Worm (Caenorhabditis elegans) whole organism, young adult: ENCODE results near the gene npp-25.
A peak's percentile ranks its signal among the peaks of the same experiment; 100 is the strongest.

ENCODE experiments used
- B0019.2 ChIP-seq: fragments of 200-800 bp; sonication (Bioruptor generic); conservative IDR thresholded peaks from 2 replicates; pipeline ENCODE4 v1.3.6; 2022; ENCODE audit warnings: missing genetic modification reagents, missing genetic modification characterization, missing compliant biosample characterization
- B0035.1 ChIP-seq: sonication (generic microtip); optimal IDR thresholded peaks from 2 replicates; lab custom pipeline; 2016; ENCODE audit warnings: missing genetic modification characterization, mild to moderate bottlenecking, missing compliant biosample characterization, missing genotype, missing genetic modification reagents
- B0261.1 ChIP-seq: sonication (generic microtip); optimal IDR thresholded peaks from 2 replicates; lab custom pipeline; 2016; ENCODE audit warnings: mild to moderate bottlenecking, missing genetic modification characterization, moderate library complexity, missing compliant biosample characterization
- D2030.7 ChIP-seq: fragments of 200-800 bp; sonication (Bioruptor generic); IDR thresholded peaks from 2 replicates; pipeline ENCODE4 v1.3.6; 2022; ENCODE audit warnings: missing genetic modification reagents, missing genetic modification characterization, missing compliant biosample characterization
- F22D6.2 ChIP-seq: sonication (generic microtip); optimal IDR thresholded peaks from 2 replicates; lab custom pipeline; 2016; ENCODE audit warnings: mild to moderate bottlenecking, missing genetic modification characterization, missing compliant biosample characterization
- F52B5.7 ChIP-seq: sonication (generic microtip); optimal IDR thresholded peaks from 2 replicates; lab custom pipeline; 2016; ENCODE audit warnings: mild to moderate bottlenecking, missing genetic modification characterization, missing compliant biosample characterization
- F57A8.1 ChIP-seq: fragments of 200-800 bp; sonication (Bioruptor generic); optimal IDR thresholded peaks from 2 replicates; lab custom pipeline; 2018; ENCODE audit warnings: mild to moderate bottlenecking, missing genetic modification characterization, moderate library complexity, missing compliant biosample characterization
- F57C9.4 ChIP-seq: sonication (generic microtip); optimal IDR thresholded peaks from 2 replicates; lab custom pipeline; 2017; ENCODE audit warnings: mild to moderate bottlenecking, missing genetic modification characterization, missing compliant biosample characterization
- K11D2.4 ChIP-seq: fragments of 200-800 bp; sonication (Bioruptor generic); IDR thresholded peaks from 2 replicates; pipeline ENCODE4 v1.3.6; 2022; ENCODE audit warnings: missing genetic modification reagents, missing genetic modification characterization, missing compliant biosample characterization
- K12H6.12 ChIP-seq: fragments of 200-800 bp; sonication (Bioruptor generic); optimal IDR thresholded peaks from 2 replicates; lab custom pipeline; 2018; ENCODE audit warnings: mild to moderate bottlenecking, missing genetic modification characterization, missing compliant biosample characterization
- Y53F4B.3 ChIP-seq: fragments of 200-800 bp; sonication (Bioruptor generic); IDR thresholded peaks from 2 replicates; pipeline ENCODE4 v1.3.6; 2022; ENCODE audit warnings: missing genetic modification reagents, missing genetic modification characterization, missing compliant biosample characterization
- akir-1 ChIP-seq: fragments of 200-800 bp; sonication (Bioruptor generic); optimal IDR thresholded peaks from 2 replicates; lab custom pipeline; 2018; ENCODE audit warnings: mild to moderate bottlenecking, missing genetic modification characterization, moderate library complexity, missing compliant biosample characterization
- atf-7 ChIP-seq: sonication (generic microtip); optimal IDR thresholded peaks from 2 replicates; lab custom pipeline; 2017; ENCODE audit warnings: mild to moderate bottlenecking, missing genetic modification characterization, missing compliant biosample characterization
- bed-1 ChIP-seq: fragments of 200-800 bp; sonication (Bioruptor generic); IDR thresholded peaks from 2 replicates; pipeline ENCODE4 v1.3.6; 2022; ENCODE audit warnings: missing genetic modification reagents, missing genetic modification characterization, missing compliant biosample characterization
- cebp-2 ChIP-seq: fragments of 200-800 bp; sonication (Bioruptor generic); IDR thresholded peaks from 2 replicates; pipeline ENCODE4 v1.3.6; 2022; ENCODE audit warnings: missing genetic modification characterization, missing compliant biosample characterization
- ceh-100 ChIP-seq: fragments of 200-800 bp; sonication (Bioruptor generic); IDR thresholded peaks from 2 replicates; pipeline ENCODE4 v1.3.6; 2022; ENCODE audit warnings: missing genetic modification reagents, missing genetic modification characterization, missing compliant biosample characterization
- ceh-27 ChIP-seq: fragments of 200-800 bp; sonication (Bioruptor generic); optimal IDR thresholded peaks from 2 replicates; lab custom pipeline; 2018; ENCODE audit warnings: mild to moderate bottlenecking, missing genetic modification characterization, moderate library complexity, missing compliant biosample characterization
- die-1 ChIP-seq: sonication (generic microtip); optimal IDR thresholded peaks from 2 replicates; lab custom pipeline; 2016; ENCODE audit warnings: missing genotype, mild to moderate bottlenecking, missing genetic modification characterization, missing compliant biosample characterization
- egl-44 ChIP-seq: fragments of 200-800 bp; sonication (Bioruptor generic); IDR thresholded peaks from 2 replicates; pipeline ENCODE4 v1.3.6; 2022; ENCODE audit warnings: missing genetic modification reagents, missing genetic modification characterization, missing compliant biosample characterization
- ekl-4 ChIP-seq: fragments of 200-800 bp; sonication (Bioruptor generic); IDR thresholded peaks from 2 replicates; pipeline ENCODE4 v1.3.6; 2022; ENCODE audit warnings: missing genetic modification reagents, missing genetic modification characterization, missing compliant biosample characterization
- him-1 ChIP-seq: sonication (generic microtip); optimal IDR thresholded peaks from 2 replicates; lab custom pipeline; 2016; ENCODE audit warnings: missing genotype, missing genetic modification reagents, missing genetic modification characterization, missing compliant biosample characterization
- hlh-12 ChIP-seq: sonication (generic microtip); optimal IDR thresholded peaks from 2 replicates; lab custom pipeline; 2016; ENCODE audit warnings: missing genetic modification characterization, missing compliant biosample characterization
- hlh-26 ChIP-seq: fragments of 200-800 bp; sonication (Bioruptor generic); conservative IDR thresholded peaks from 2 replicates; pipeline ENCODE4 v1.3.6; 2022; ENCODE audit warnings: missing genetic modification reagents, missing genetic modification characterization, missing compliant biosample characterization
- hmg-1.2 ChIP-seq: fragments of 200-800 bp; sonication (Bioruptor generic); IDR thresholded peaks from 2 replicates; pipeline ENCODE4 v1.3.6; 2022; ENCODE audit warnings: missing genetic modification reagents, missing genetic modification characterization, missing compliant biosample characterization
- lag-1 ChIP-seq: fragments of 200-800 bp; sonication (Bioruptor generic); IDR thresholded peaks from 2 replicates; pipeline ENCODE4 v1.3.6; 2022; ENCODE audit warnings: missing genetic modification reagents, missing genetic modification characterization, missing compliant biosample characterization
- lin-40 ChIP-seq: sonication (generic microtip); optimal IDR thresholded peaks from 2 replicates; lab custom pipeline; 2016; ENCODE audit warnings: missing genetic modification characterization, mild to moderate bottlenecking, missing compliant biosample characterization, missing genotype, missing genetic modification reagents
- madf-10 ChIP-seq: sonication (generic microtip); optimal IDR thresholded peaks from 2 replicates; lab custom pipeline; 2016; ENCODE audit warnings: mild to moderate bottlenecking, missing genetic modification characterization, missing compliant biosample characterization
- madf-8 ChIP-seq: fragments of 200-800 bp; sonication (Bioruptor generic); conservative IDR thresholded peaks from 2 replicates; pipeline ENCODE4 v1.3.6; 2022; ENCODE audit warnings: missing genetic modification reagents, missing genetic modification characterization, missing compliant biosample characterization
- mxl-1 ChIP-seq: sonication (generic microtip); optimal IDR thresholded peaks from 2 replicates; lab custom pipeline; 2016; ENCODE audit warnings: missing genetic modification characterization, missing compliant biosample characterization
- nhr-120 ChIP-seq: fragments of 200-800 bp; sonication (Bioruptor generic); IDR thresholded peaks from 2 replicates; pipeline ENCODE4 v1.3.6; 2022; ENCODE audit warnings: missing genetic modification characterization, missing compliant biosample characterization
- nhr-90 ChIP-seq: sonication (generic microtip); optimal IDR thresholded peaks from 2 replicates; lab custom pipeline; 2016; ENCODE audit warnings: missing genotype, mild to moderate bottlenecking, missing genetic modification characterization, missing compliant biosample characterization
- pbrm-1 ChIP-seq: fragments of 200-800 bp; sonication (Bioruptor generic); IDR thresholded peaks from 2 replicates; pipeline ENCODE4 v1.3.6; 2022; ENCODE audit warnings: missing genetic modification reagents, missing genetic modification characterization, missing compliant biosample characterization
- pha-4 ChIP-seq: fragments of 150-350 bp; sonication (generic microtip); optimal IDR thresholded peaks from 2 replicates; lab custom pipeline; 2014; ENCODE audit warnings: missing biosample characterization, missing genetic modification reagents, missing genetic modification characterization
- rcor-1 ChIP-seq: fragments of 200-800 bp; sonication (Bioruptor generic); IDR thresholded peaks from 2 replicates; pipeline ENCODE4 v1.3.6; 2022; ENCODE audit warnings: missing genetic modification reagents, missing genetic modification characterization, missing compliant biosample characterization
- snpc-1.1 ChIP-seq: sonication (generic microtip); optimal IDR thresholded peaks from 2 replicates; lab custom pipeline; 2017; ENCODE audit warnings: missing genetic modification characterization, mild to moderate bottlenecking, missing compliant biosample characterization, antibody characterized with exemption, moderate library complexity, missing genotype, missing genetic modification reagents; ENCODE audit not compliant: insufficient read depth
- snpc-3.4 ChIP-seq: sonication (generic microtip); optimal IDR thresholded peaks from 2 replicates; lab custom pipeline; 2017; ENCODE audit warnings: missing genetic modification characterization, mild to moderate bottlenecking, missing compliant biosample characterization, antibody characterized with exemption, moderate library complexity, missing genotype, missing genetic modification reagents
- snpc-4 ChIP-seq, 5 experiments: fragments of 150-350 bp in 1 of 5; sonication (generic microtip) in 4 of 5; optimal IDR thresholded peaks; 2 replicates each; lab custom pipeline; 2014 to 2018; ENCODE audit warnings: missing genetic modification characterization in 5 of 5, missing biosample characterization in 3 of 5, antibody characterized with exemption in 2 of 5, mild to moderate bottlenecking in 2 of 5, missing compliant biosample characterization in 2 of 5, missing genotype in 2 of 5, moderate library complexity in 2 of 5, missing genetic modification reagents in 1 of 5
- somi-1 ChIP-seq: fragments of 200-800 bp; sonication (Bioruptor generic); optimal IDR thresholded peaks from 2 replicates; lab custom pipeline; 2018; ENCODE audit warnings: mild to moderate bottlenecking, missing genetic modification characterization, missing compliant biosample characterization
- tbx-9 ChIP-seq: sonication (generic microtip); optimal IDR thresholded peaks from 2 replicates; lab custom pipeline; 2016; ENCODE audit warnings: borderline replicate concordance, missing genetic modification characterization, inconsistent platforms, missing compliant biosample characterization
- unc-130 ChIP-seq: sonication (generic microtip); optimal IDR thresholded peaks from 2 replicates; lab custom pipeline; 2016; ENCODE audit warnings: missing genetic modification reagents, missing genetic modification characterization, missing compliant biosample characterization
- xnd-1 ChIP-seq: sonication (generic microtip); optimal IDR thresholded peaks from 2 replicates; lab custom pipeline; 2016; ENCODE audit warnings: missing genotype, missing genetic modification reagents, missing genetic modification characterization, missing compliant biosample characterization
- zfh-2 ChIP-seq: fragments of 200-800 bp; sonication (Bioruptor generic); conservative IDR thresholded peaks from 2 replicates; pipeline ENCODE4 v1.3.6; 2022; ENCODE audit warnings: missing genetic modification reagents, missing genetic modification characterization, missing compliant biosample characterization
- zim-3 ChIP-seq: sonication (generic microtip); optimal IDR thresholded peaks from 2 replicates; lab custom pipeline; 2017; ENCODE audit warnings: mild to moderate bottlenecking, missing genetic modification characterization, moderate library complexity, missing compliant biosample characterization
- ztf-22 ChIP-seq: fragments of 200-800 bp; sonication (Bioruptor generic); optimal IDR thresholded peaks from 2 replicates; lab custom pipeline; 2018; ENCODE audit warnings: mild to moderate bottlenecking, missing genetic modification characterization, moderate library complexity, missing compliant biosample characterization
- ztf-25 ChIP-seq: fragments of 200-800 bp; sonication (Bioruptor generic); IDR thresholded peaks from 2 replicates; pipeline ENCODE4 v1.3.6; 2022; ENCODE audit warnings: missing genetic modification reagents, missing genetic modification characterization, missing compliant biosample characterization
- ztf-28 ChIP-seq: fragments of 200-800 bp; sonication (Bioruptor generic); IDR thresholded peaks from 2 replicates; pipeline ENCODE4 v1.3.6; 2022; ENCODE audit warnings: missing genetic modification reagents, missing genetic modification characterization, missing compliant biosample characterization
- ztf-6 ChIP-seq: fragments of 200-800 bp; sonication (Bioruptor generic); IDR thresholded peaks from 2 replicates; pipeline ENCODE4 v1.3.6; 2022; ENCODE audit warnings: missing genetic modification reagents, missing genetic modification characterization, missing compliant biosample characterization

npp-25 gene

DNA sequence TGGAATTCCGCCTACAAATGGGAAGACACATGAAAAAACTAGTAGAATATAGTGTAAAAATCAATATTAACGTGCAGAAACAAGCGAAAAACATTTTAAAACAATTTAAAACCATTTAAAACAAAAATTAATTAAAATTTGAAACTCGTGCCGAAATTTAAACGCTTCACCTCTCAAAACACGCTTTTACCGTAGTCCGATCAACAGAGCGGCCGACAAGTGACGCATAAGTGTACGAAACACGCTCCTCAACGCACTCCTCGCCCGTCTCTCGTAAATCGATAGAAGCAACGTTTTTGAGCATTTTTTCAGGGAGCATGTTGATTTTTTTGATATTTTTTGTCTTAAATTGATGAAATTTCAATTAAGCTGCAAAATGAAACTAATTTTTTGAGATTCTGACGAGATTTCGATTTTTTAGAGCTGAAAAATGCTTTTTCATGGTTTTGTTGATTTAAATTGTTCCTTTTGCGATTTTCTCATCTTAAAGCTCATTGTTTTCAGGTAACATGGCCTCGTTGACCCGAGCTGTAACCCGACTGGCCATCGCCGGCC lies 20.7 kb downstream of the npp-25 start, which contains the start of gene cox-5A (continued):
- TF ChIP-seq cebp-2 (GFP tag; lab: Robert Waterston, UW) (0 out of 2 replicates have a peak, but pooled peaks have one; percentile 50), K11D2.4 (GFP tag; lab: Robert Waterston, UW) (peak; percentile 98), mxl-1 (tag; lab: Kevin White, UChicago) (no peak), F57C9.4 (tag; lab: Kevin White, UChicago) (peak; percentile 93), zim-3 (tag; lab: Kevin White, UChicago) (peak; percentile 81), atf-7 (tag; lab: Kevin White, UChicago) (peak; percentile 97), ceh-27 (GFP tag; lab: Kevin White, UChicago) (peak; percentile 99), snpc-3.4 (tag; lab: Kevin White, UChicago) (peak; percentile 98), lag-1 (GFP tag; lab: Robert Waterston, UW) (peak; percentile 76; the same call in 1 of the 2 replicates), zfh-2 (GFP tag; lab: Robert Waterston, UW) (peak; percentile 90), hlh-26 (GFP tag; lab: Robert Waterston, UW) (no peak), ztf-22 (GFP tag; lab: Kevin White, UChicago) (peak; percentile 76), D2030.7 (peak; percentile 94), F52B5.7 (tag; lab: Kevin White, UChicago) (peak; percentile 88), him-1 (peak; percentile 75), pha-4 (tag; lab: Kevin White, UChicago) (peak; percentile 98), tbx-9 (tag; lab: Kevin White, UChicago) (no peak), madf-10 (tag; lab: Kevin White, UChicago) (peak; percentile 95), K12H6.12 (tag; lab: Kevin White, UChicago) (peak; percentile 98), nhr-120 (GFP tag; lab: Robert Waterston, UW) (0 out of 2 replicates have a peak, but pooled peaks have one; percentile 61), die-1 (tag; lab: Kevin White, UChicago) (peak; percentile 62), hlh-12 (tag; lab: Kevin White, UChicago) (no peak), xnd-1 (tag; lab: Kevin White, UChicago) (peak; percentile 75), unc-130 (GFP tag; lab: Kevin White, UChicago) (peak; percentile 87), snpc-1.1 (peak; percentile 90), ztf-25 (GFP tag; lab: Robert Waterston, UW) (peak; percentile 72; the same call in 1 of the 2 replicates), ceh-100 (GFP tag; lab: Robert Waterston, UW) (peak; percentile 92), rcor-1 (GFP tag; lab: Robert Waterston, UW) (peak; percentile 98), hmg-1.2 (GFP tag; lab: Robert Waterston, UW) (peak; percentile 92), egl-44 (GFP tag; lab: Robert Waterston, UW) (peak; percentile 77), F22D6.2 (tag; lab: Kevin White, UChicago) (peak; percentile 93), B0019.2 (peak; percentile 87), somi-1 (GFP tag; lab: Kevin White, UChicago) (peak; percentile 98), snpc-4 (GFP tag; optimal IDR thresholded peaks at IDR 0.05; lab: Kevin White, UChicago) (peak; percentile 85), snpc-4 (tag; optimal IDR thresholded peaks at IDR 0.05; lab: Kevin White, UChicago) (peak; percentile 91 to 94 (median 94)), pbrm-1 (GFP tag; lab: Robert Waterston, UW) (peak; percentile 99), F57A8.1 (GFP tag; lab: Kevin White, UChicago) (no peak), akir-1 (GFP tag; lab: Kevin White, UChicago) (no peak), B0261.1 (tag; lab: Kevin White, UChicago) (peak; percentile 26), lin-40 (tag; lab: Kevin White, UChicago) (peak; percentile 99), madf-8 (peak; percentile 87), bed-1 (no peak), nhr-90 (peak; percentile 79), B0035.1 (tag; lab: Kevin White, UChicago) (peak; percentile 93), ztf-28 (GFP tag; lab: Robert Waterston, UW) (peak; percentile 74), ekl-4 (peak; percentile 99), ztf-6 (GFP tag; lab: Robert Waterston, UW) (peak; percentile 89), Y53F4B.3 (GFP tag; lab: Robert Waterston, UW) (peak; percentile 47; the same call in 1 of the 2 replicates)
